Worm (Caenorhabditis elegans) whole organism, L1 larva: Measurements from ENCODE around the gene arrd-16.

Experiments
- C04F5.9 ChIP-seq: sonication (generic microtip); optimal IDR thresholded peaks from 2 replicates; lab custom pipeline; 2016; ENCODE audit warnings: missing genetic modification characterization, missing compliant biosample characterization
- C16A3.4 ChIP-seq: fragments of 150-350 bp; optimal IDR thresholded peaks from 2 replicates; lab custom pipeline; 2014; ENCODE audit warnings: missing biosample characterization, missing genetic modification characterization
- Y116A8C.19 ChIP-seq: sonication (generic microtip); optimal IDR thresholded peaks from 2 replicates; lab custom pipeline; 2016; ENCODE audit warnings: missing compliant biosample characterization, missing genetic modification characterization, borderline replicate concordance
- aly-2 ChIP-seq: fragments of 150-350 bp; optimal IDR thresholded peaks from 2 replicates; lab custom pipeline; 2014; ENCODE audit warnings: missing biosample characterization, missing genetic modification characterization
- ceh-82 ChIP-seq, 3 experiments: fragments of 150-350 bp in 1 of 3; sonication (generic microtip) in 2 of 3; optimal IDR thresholded peaks; 2 replicates each; lab custom pipeline; 2014 to 2017; ENCODE audit warnings: missing biosample characterization in 3 of 3, missing genetic modification characterization in 3 of 3
- ceh-88 ChIP-seq: fragments of 200-800 bp; sonication (Bioruptor generic); IDR thresholded peaks from 2 replicates; pipeline ENCODE4 v1.3.6; 2022; ENCODE audit warnings: missing genetic modification characterization, missing compliant biosample characterization
- ces-1 ChIP-seq: fragments of 150-350 bp; optimal IDR thresholded peaks from 2 replicates; lab custom pipeline; 2014; ENCODE audit warnings: missing biosample characterization, missing genetic modification reagents, missing genetic modification characterization
- dpl-1 ChIP-seq, 3 experiments: fragments of 150-350 bp in 2 of 3; sonication (generic microtip) in 1 of 3; optimal IDR thresholded peaks; 2 replicates each; lab custom pipeline; 2014 to 2017; ENCODE audit warnings: missing biosample characterization in 3 of 3, missing genetic modification characterization in 3 of 3, missing genetic modification reagents in 3 of 3
- dsc-1 ChIP-seq: sonication (generic microtip); optimal IDR thresholded peaks from 2 replicates; lab custom pipeline; 2016; ENCODE audit warnings: mild to moderate bottlenecking, missing genetic modification characterization, missing compliant biosample characterization
- efl-1 ChIP-seq, 4 experiments: fragments of 150-350 bp; optimal IDR thresholded peaks in 3 of 4; peaks in 1 of 4; 1 replicate in 1 of 4; 2 replicates in 3 of 4; lab custom pipeline; 2014; ENCODE audit warnings: missing biosample characterization in 2 of 4, missing genetic modification characterization in 2 of 4, missing genetic modification reagents in 2 of 4
- efl-3 ChIP-seq: fragments of 200-800 bp; sonication (Bioruptor generic); optimal IDR thresholded peaks from 2 replicates; lab custom pipeline; 2018; ENCODE audit warnings: mild to moderate bottlenecking, missing genetic modification characterization, missing compliant biosample characterization
- elt-2 ChIP-seq: sonication (generic microtip); optimal IDR thresholded peaks from 2 replicates; lab custom pipeline; 2016; ENCODE audit warnings: missing genetic modification characterization, mild to moderate bottlenecking, inconsistent platforms, missing compliant biosample characterization, missing genetic modification reagents
- ets-5 ChIP-seq: fragments of 200-800 bp; sonication (Bioruptor generic); IDR thresholded peaks from 2 replicates; pipeline ENCODE4 v1.3.6; 2022; ENCODE audit warnings: missing genetic modification characterization, missing compliant biosample characterization
- fkh-8 ChIP-seq: sonication (generic microtip); optimal IDR thresholded peaks from 2 replicates; lab custom pipeline; 2016; ENCODE audit warnings: mild to moderate bottlenecking, missing genetic modification characterization, missing compliant biosample characterization
- fos-1 ChIP-seq: fragments of 150-350 bp; optimal IDR thresholded peaks from 2 replicates; lab custom pipeline; 2014; ENCODE audit warnings: missing biosample characterization, missing genetic modification characterization
- grh-1 ChIP-seq: fragments of 200-800 bp; sonication (Bioruptor generic); IDR thresholded peaks from 2 replicates; pipeline ENCODE4 v1.3.6; 2022; ENCODE audit warnings: missing genetic modification reagents, missing genetic modification characterization, missing compliant biosample characterization
- hlh-17 ChIP-seq: fragments of 200-800 bp; sonication (Bioruptor generic); optimal IDR thresholded peaks from 2 replicates; lab custom pipeline; 2018; ENCODE audit warnings: missing genetic modification characterization, mild to moderate bottlenecking, missing compliant biosample characterization, moderate library complexity, borderline replicate concordance
- hpl-2 ChIP-seq: fragments of 150-350 bp; optimal IDR thresholded peaks from 2 replicates; lab custom pipeline; 2014; ENCODE audit warnings: missing biosample characterization, missing genetic modification reagents, missing genetic modification characterization
- lin-14 ChIP-seq: fragments of 200-800 bp; sonication (Bioruptor generic); optimal IDR thresholded peaks from 2 replicates; lab custom pipeline; 2018; ENCODE audit warnings: mild to moderate bottlenecking, missing genetic modification characterization, moderate library complexity, missing compliant biosample characterization
- lin-35 ChIP-seq, 2 experiments: fragments of 150-350 bp; optimal IDR thresholded peaks; 2 replicates each; lab custom pipeline; 2014; ENCODE audit warnings: missing biosample characterization in 2 of 2, missing genetic modification characterization in 2 of 2, missing genetic modification reagents in 2 of 2
- lsy-2 ChIP-seq, 2 experiments: fragments of 150-350 bp; optimal IDR thresholded peaks; 2 replicates each; lab custom pipeline; 2014; ENCODE audit warnings: missing biosample characterization in 2 of 2, missing genetic modification characterization in 2 of 2
- mab-9 ChIP-seq: fragments of 200-800 bp; sonication (Bioruptor generic); IDR thresholded peaks from 2 replicates; pipeline ENCODE4 v1.3.6; 2022; ENCODE audit warnings: missing genetic modification reagents, missing genetic modification characterization, missing compliant biosample characterization
- mep-1 ChIP-seq: fragments of 150-350 bp; optimal IDR thresholded peaks from 2 replicates; lab custom pipeline; 2014; ENCODE audit warnings: missing biosample characterization, missing genetic modification characterization
- nhr-19 ChIP-seq: fragments of 200-800 bp; sonication (Bioruptor generic); conservative IDR thresholded peaks from 2 replicates; pipeline ENCODE4 v1.3.6; 2022; ENCODE audit warnings: missing genetic modification characterization, missing compliant biosample characterization
- nhr-47 ChIP-seq: sonication (generic microtip); optimal IDR thresholded peaks from 2 replicates; lab custom pipeline; 2016; ENCODE audit warnings: mild to moderate bottlenecking, missing genetic modification characterization, moderate library complexity, missing compliant biosample characterization
- nhr-76 ChIP-seq: sonication (generic microtip); optimal IDR thresholded peaks from 2 replicates; lab custom pipeline; 2017; ENCODE audit warnings: missing biosample characterization, missing genetic modification characterization
- nhr-77 ChIP-seq: fragments of 150-350 bp; optimal IDR thresholded peaks from 2 replicates; lab custom pipeline; 2014; ENCODE audit warnings: missing biosample characterization, missing genetic modification characterization
- nhr-85 ChIP-seq: sonication (generic microtip); peaks from one replicate; lab custom pipeline; 2016; ENCODE audit warnings: missing genetic modification characterization, inconsistent platforms, missing compliant biosample characterization
- pax-3 ChIP-seq: fragments of 200-800 bp; sonication (Bioruptor generic); optimal IDR thresholded peaks from 2 replicates; lab custom pipeline; 2018; ENCODE audit warnings: mild to moderate bottlenecking, missing genetic modification characterization, moderate library complexity, missing compliant biosample characterization
- skn-1 ChIP-seq: fragments of 150-350 bp; optimal IDR thresholded peaks from 2 replicates; lab custom pipeline; 2014; ENCODE audit warnings: missing biosample characterization, missing genetic modification characterization
- sptf-1 ChIP-seq: fragments of 150-350 bp; optimal IDR thresholded peaks from 2 replicates; lab custom pipeline; 2014; ENCODE audit warnings: missing biosample characterization, missing genetic modification characterization
- tbx-2 ChIP-seq: sonication (generic microtip); optimal IDR thresholded peaks from 2 replicates; lab custom pipeline; 2016; ENCODE audit warnings: missing genetic modification characterization, missing compliant biosample characterization
- tlp-1 ChIP-seq: fragments of 150-350 bp; optimal IDR thresholded peaks from 2 replicates; lab custom pipeline; 2014; ENCODE audit warnings: missing biosample characterization, missing genetic modification characterization
- unc-30 ChIP-seq: sonication (generic microtip); optimal IDR thresholded peaks from 2 replicates; lab custom pipeline; 2017; ENCODE audit warnings: missing biosample characterization, missing genetic modification characterization
- unc-62 ChIP-seq: fragments of 150-350 bp; optimal IDR thresholded peaks from 2 replicates; lab custom pipeline; 2014; ENCODE audit warnings: missing biosample characterization, missing genetic modification reagents, missing genetic modification characterization
- unc-98 ChIP-seq: fragments of 200-800 bp; sonication (Bioruptor generic); IDR thresholded peaks from 2 replicates; pipeline ENCODE4 v1.3.6; 2022; ENCODE audit warnings: missing genetic modification characterization, missing compliant biosample characterization
- xbp-1 ChIP-seq: sonication (generic microtip); optimal IDR thresholded peaks from 2 replicates; lab custom pipeline; 2016; ENCODE audit warnings: missing genetic modification characterization, missing compliant biosample characterization
- zag-1 ChIP-seq: fragments of 150-350 bp; optimal IDR thresholded peaks from 2 replicates; lab custom pipeline; 2014; ENCODE audit warnings: missing biosample characterization, missing genetic modification characterization
- zip-4 ChIP-seq: fragments of 200-800 bp; sonication (Bioruptor generic); optimal IDR thresholded peaks from 2 replicates; lab custom pipeline; 2018; ENCODE audit warnings: mild to moderate bottlenecking, missing genetic modification characterization, moderate library complexity, missing compliant biosample characterization

arrd-16 gene

DNA sequence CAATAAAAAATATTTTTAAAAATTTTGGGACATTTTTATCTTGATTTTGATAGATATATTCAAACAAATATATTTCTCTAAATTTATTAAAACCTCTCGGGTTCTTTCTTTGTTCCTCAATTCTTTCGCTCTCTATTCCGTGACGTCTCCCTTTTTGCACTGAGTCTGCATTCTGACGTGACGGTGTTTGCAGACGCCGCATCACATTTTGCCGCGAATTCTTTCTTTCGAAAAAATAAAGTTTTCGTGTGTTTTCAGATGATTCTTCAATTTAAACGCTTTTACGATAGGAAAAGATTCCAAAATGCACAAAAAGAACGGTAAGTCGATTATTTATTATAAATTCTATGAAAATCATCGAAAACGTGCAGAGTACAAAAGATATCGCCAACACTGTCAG, 43.5 kb downstream of the arrd-16 start (continued):
- TF ChIP-seq nhr-76: no peak
- TF ChIP-seq fkh-8: no peak
- TF ChIP-seq nhr-85 (tag; lab: Kevin White, UChicago): peak; percentile 74
- TF ChIP-seq dsc-1: peak; percentile 54
- TF ChIP-seq unc-30 (tag; lab: Kevin White, UChicago): no peak
- TF ChIP-seq lin-14 (GFP tag; lab: Kevin White, UChicago): no peak
- TF ChIP-seq pax-3 (tag; lab: Kevin White, UChicago): no peak
- TF ChIP-seq sptf-1 (tag; lab: Kevin White, UChicago): no peak
- peak; percentile 6 for TF ChIP-seq C04F5.9 (tag; lab: Kevin White, UChicago)
- TF ChIP-seq xbp-1 (tag; lab: Kevin White, UChicago): peak; percentile 45
- peak; percentile 73 for TF ChIP-seq mep-1
- TF ChIP-seq efl-3 (GFP tag; lab: Kevin White, UChicago): no peak
- TF ChIP-seq C16A3.4 (tag; lab: Kevin White, UChicago): no peak
- no peak for TF ChIP-seq unc-98 (GFP tag; lab: Robert Waterston, UW)
- TF ChIP-seq Y116A8C.19: no peak
- no peak for TF ChIP-seq fos-1 (tag; lab: Kevin White, UChicago)
- TF ChIP-seq skn-1 (tag; lab: Kevin White, UChicago): no peak
- TF ChIP-seq mab-9: no peak
- no peak for TF ChIP-seq ceh-88 (GFP tag; lab: Robert Waterston, UW)
- TF ChIP-seq grh-1 (GFP tag; lab: Robert Waterston, UW): no peak
- peak; percentile 43 for TF ChIP-seq tbx-2
- no peak for TF ChIP-seq tlp-1
- peak; percentile 74 for TF ChIP-seq nhr-47 (tag; lab: Kevin White, UChicago)
- no peak for TF ChIP-seq ces-1 (GFP tag; lab: Kevin White, UChicago)
- TF ChIP-seq zip-4 (GFP tag; lab: Kevin White, UChicago): no peak
- peak in 2 of 3 experiments; percentile 13 to 37 for TF ChIP-seq ceh-82 (tag; optimal IDR thresholded peaks at IDR 0.05; lab: Kevin White, UChicago)
- no peak for TF ChIP-seq hlh-17 (GFP tag; lab: Kevin White, UChicago)
- TF ChIP-seq lsy-2 (tag; optimal IDR thresholded peaks at IDR 0.05; lab: Kevin White, UChicago): peak; percentile 65 to 73
- TF ChIP-seq nhr-77 (tag; lab: Kevin White, UChicago): no peak
- no peak for TF ChIP-seq hpl-2 (GFP tag; lab: Kevin White, UChicago)
- no peak for TF ChIP-seq zag-1 (tag; lab: Kevin White, UChicago)
- TF ChIP-seq unc-62 (GFP tag; lab: Kevin White, UChicago): no peak
- no peak for TF ChIP-seq ets-5
- TF ChIP-seq elt-2 (tag; lab: Kevin White, UChicago): no peak

- peak; percentile 62 to 77 for TF ChIP-seq efl-1 (optimal IDR thresholded peaks at IDR 0.05; lab: Kevin White, UChicago)
- peak; percentile 72 to 98 for TF ChIP-seq efl-1 (GFP tag; optimal IDR thresholded peaks at IDR 0.05 in 1 of 2; lab: Kevin White, UChicago)
- TF ChIP-seq dpl-1 (GFP tag; optimal IDR thresholded peaks at IDR 0.05; lab: Kevin White, UChicago): peak; percentile 36 to 63 (median 52)
- TF ChIP-seq lin-35 (GFP tag; optimal IDR thresholded peaks at IDR 0.05; lab: Kevin White, UChicago): peak; percentile 32 to 82
- TF ChIP-seq nhr-19 (GFP tag; lab: Robert Waterston, UW): no peak
- TF ChIP-seq lsy-2 (tag; optimal IDR thresholded peaks at IDR 0.05; lab: Kevin White, UChicago): peak in 1 of 2 experiments; percentile 14
Measured at ce11 chrIII:12533900-12534299, 49.4 kb downstream of the arrd-16 start.

ce11 chrIII:12537239-12537845, 52.8 kb downstream of the arrd-16 start:
- no peak for TF ChIP-seq efl-1 (optimal IDR thresholded peaks at IDR 0.05; lab: Kevin White, UChicago)
- TF ChIP-seq efl-1 (GFP tag; optimal IDR thresholded peaks at IDR 0.05 in 1 of 2; lab: Kevin White, UChicago): no peak
- peak; percentile 14 for TF ChIP-seq aly-2 (tag; lab: Kevin White, UChicago)
- TF ChIP-seq, all 84 proteins: peak for 1
